Worm (Caenorhabditis elegans) whole organism, young adult: ENCODE results near the gene col-17.

Source experiments
- K11D2.4 ChIP-seq: fragments of 200-800 bp; sonication (Bioruptor generic); IDR thresholded peaks from 2 replicates; pipeline ENCODE4 v1.3.6; 2022; ENCODE audit warnings: missing genetic modification reagents, missing genetic modification characterization, missing compliant biosample characterization
- ceh-100 ChIP-seq: fragments of 200-800 bp; sonication (Bioruptor generic); IDR thresholded peaks from 2 replicates; pipeline ENCODE4 v1.3.6; 2022; ENCODE audit warnings: missing genetic modification reagents, missing genetic modification characterization, missing compliant biosample characterization
- dpl-1 ChIP-seq: fragments of 150-350 bp; optimal IDR thresholded peaks from 2 replicates; lab custom pipeline; 2014; ENCODE audit warnings: missing biosample characterization, missing genetic modification reagents, missing genetic modification characterization
- ekl-4 ChIP-seq: fragments of 200-800 bp; sonication (Bioruptor generic); IDR thresholded peaks from 2 replicates; pipeline ENCODE4 v1.3.6; 2022; ENCODE audit warnings: missing genetic modification reagents, missing genetic modification characterization, missing compliant biosample characterization
- gei-17 ChIP-seq: fragments of 200-800 bp; sonication (Bioruptor generic); optimal IDR thresholded peaks from 2 replicates; lab custom pipeline; 2018; ENCODE audit warnings: mild to moderate bottlenecking, missing genetic modification characterization, missing compliant biosample characterization
- hlh-26 ChIP-seq: fragments of 200-800 bp; sonication (Bioruptor generic); conservative IDR thresholded peaks from 2 replicates; pipeline ENCODE4 v1.3.6; 2022; ENCODE audit warnings: missing genetic modification reagents, missing genetic modification characterization, missing compliant biosample characterization
- nfya-2 ChIP-seq: fragments of 200-800 bp; sonication (Bioruptor generic); IDR thresholded peaks from 2 replicates; pipeline ENCODE4 v1.3.6; 2022; ENCODE audit warnings: missing genetic modification reagents, missing genetic modification characterization, missing compliant biosample characterization
- unc-62 ChIP-seq: fragments of 150-350 bp; optimal IDR thresholded peaks from 2 replicates; lab custom pipeline; 2014; ENCODE audit warnings: missing biosample characterization, missing genetic modification reagents, missing genetic modification characterization

The col-17 gene

ce11 chrII:4821739-4822138 is 45.6 kb downstream of the col-17 start, which contains the start of gene lact-5 (continued):
- TF ChIP-seq nfya-2 (GFP tag; lab: Robert Waterston, UW) (no peak), K11D2.4 (GFP tag; lab: Robert Waterston, UW) (no peak), ekl-4 (GFP tag; lab: Robert Waterston, UW) (no peak), hlh-26 (no peak)

- TF ChIP-seq ceh-100 (GFP tag; lab: Robert Waterston, UW) (no peak), unc-62 (GFP tag; lab: Kevin White, UChicago) (no peak), dpl-1 (GFP tag; lab: Kevin White, UChicago) (no peak), gei-17 (GFP tag; lab: Kevin White, UChicago) (no peak)
These were observed 48.6 kb downstream of the col-17 start for ce11 chrII:4818780-4819179.
